Worm (Caenorhabditis elegans) whole organism, L4/young adult: ENCODE data around the gene asb-2.

Experiments used
- W03F9.2 ChIP-seq: fragments of 150-350 bp; optimal IDR thresholded peaks from 2 replicates; lab custom pipeline; 2014; ENCODE audit warnings: missing biosample characterization, missing genetic modification characterization
- dao-5 ChIP-seq: sonication (generic microtip); optimal IDR thresholded peaks from 2 replicates; lab custom pipeline; 2016; ENCODE audit warnings: missing genotype, missing genetic modification characterization, moderate library complexity, missing compliant biosample characterization
- him-1 ChIP-seq: sonication (generic microtip); optimal IDR thresholded peaks from 2 replicates; lab custom pipeline; 2016; ENCODE audit warnings: missing genotype, missing genetic modification reagents, missing genetic modification characterization, missing compliant biosample characterization

The asb-2 gene

DNA sequence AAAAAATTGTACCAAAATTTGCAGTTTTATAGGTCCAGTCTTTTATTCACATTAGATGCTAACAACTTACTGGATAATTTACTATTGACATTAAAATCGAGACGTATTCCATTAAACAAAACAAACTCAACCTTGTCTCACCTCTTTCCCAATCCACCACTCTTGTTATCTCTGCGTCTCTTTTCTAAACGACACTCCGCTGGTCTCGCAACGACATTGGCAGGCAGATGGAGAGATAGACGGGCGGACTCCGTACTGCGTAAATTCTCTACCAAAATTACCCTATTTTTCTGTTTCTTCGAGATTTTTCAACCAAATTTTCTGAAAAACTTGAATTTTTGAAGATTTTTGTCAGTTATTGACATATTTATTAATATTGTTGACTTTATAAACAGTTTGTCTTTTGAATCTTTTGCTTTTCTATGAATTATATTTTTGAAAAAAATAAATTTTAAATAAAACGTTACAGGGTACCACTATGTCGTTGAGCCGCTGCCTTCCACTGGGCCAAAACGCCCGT, at the start of gene asb-2:
Gene asb-2 (plus strand): TSS at position 470 of the 520 bp plus-strand sequence.
- peak; percentile 82 for TF ChIP-seq W03F9.2 (tag; lab: Kevin White, UChicago)
- no peak for TF ChIP-seq dao-5 (tag; lab: Kevin White, UChicago)
- TF ChIP-seq him-1 (tag; lab: Kevin White, UChicago) = peak; percentile 39

DNA sequence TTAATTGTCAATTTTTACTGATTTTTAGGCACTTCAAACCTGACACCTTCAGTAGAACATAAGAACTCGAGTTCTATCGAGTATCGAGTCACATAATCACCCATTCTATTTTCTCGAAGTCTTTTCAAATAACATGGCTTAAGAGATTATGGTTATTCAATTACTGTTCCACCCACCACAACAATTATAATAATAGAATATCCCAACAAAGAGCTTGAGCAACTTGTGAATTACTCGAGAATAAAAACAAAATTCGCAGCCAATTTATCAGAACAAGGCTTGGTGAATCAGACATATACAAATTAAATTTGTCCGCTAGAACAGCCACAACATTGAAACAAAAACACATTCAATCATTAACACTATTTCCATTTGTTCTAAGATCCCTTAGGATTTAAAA, 45.3 kb upstream of the asb-2 start:
- TF ChIP-seq him-1 (tag; lab: Kevin White, UChicago) = no peak

DNA sequence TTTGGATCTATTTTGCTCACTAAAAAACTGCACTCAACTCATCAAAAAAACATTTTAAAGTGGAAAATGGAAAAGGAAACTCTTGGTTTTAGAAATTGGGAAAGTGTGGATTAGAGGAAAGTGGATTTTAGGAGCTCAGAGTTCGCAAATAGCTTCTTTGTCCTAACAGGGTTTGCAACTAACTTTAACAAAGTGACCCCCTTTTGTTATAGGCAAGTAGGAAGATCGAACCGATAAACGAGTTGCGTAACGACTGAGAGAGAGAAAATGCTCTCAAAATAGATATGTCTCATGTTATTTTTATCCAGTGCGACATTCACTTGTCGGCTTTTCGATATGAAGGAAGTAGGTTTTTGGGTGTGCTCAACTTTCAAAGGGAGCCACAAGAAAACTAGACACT, 43.1 kb upstream of the asb-2 start:
- TF ChIP-seq him-1 (tag; lab: Kevin White, UChicago) = no peak
- TF ChIP-seq W03F9.2 (tag; lab: Kevin White, UChicago) = no peak
- TF ChIP-seq dao-5 (tag; lab: Kevin White, UChicago) = no peak

DNA sequence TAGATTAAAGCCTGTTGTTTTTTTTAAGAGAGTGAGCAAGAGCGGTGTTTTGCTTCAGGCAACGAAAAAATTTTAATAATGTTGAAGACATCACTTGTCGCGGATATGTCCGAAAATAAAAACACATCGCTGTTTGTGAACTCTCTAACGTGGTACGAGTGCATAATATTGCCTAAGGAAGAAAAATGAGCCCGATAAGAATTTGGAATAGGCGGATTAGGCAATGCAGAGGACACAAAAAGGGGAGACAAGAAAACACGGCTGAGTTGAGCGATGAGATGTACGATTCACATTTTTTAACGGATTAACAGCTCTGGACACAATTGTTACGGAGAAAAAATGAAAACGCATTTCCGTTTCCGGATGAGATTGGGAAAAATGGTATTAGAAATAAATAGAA, 42.2 kb upstream of the asb-2 start:
- no peak for TF ChIP-seq him-1 (tag; lab: Kevin White, UChicago)
- TF ChIP-seq dao-5 (tag; lab: Kevin White, UChicago) = no peak
- TF ChIP-seq W03F9.2 (tag; lab: Kevin White, UChicago) = no peak

DNA sequence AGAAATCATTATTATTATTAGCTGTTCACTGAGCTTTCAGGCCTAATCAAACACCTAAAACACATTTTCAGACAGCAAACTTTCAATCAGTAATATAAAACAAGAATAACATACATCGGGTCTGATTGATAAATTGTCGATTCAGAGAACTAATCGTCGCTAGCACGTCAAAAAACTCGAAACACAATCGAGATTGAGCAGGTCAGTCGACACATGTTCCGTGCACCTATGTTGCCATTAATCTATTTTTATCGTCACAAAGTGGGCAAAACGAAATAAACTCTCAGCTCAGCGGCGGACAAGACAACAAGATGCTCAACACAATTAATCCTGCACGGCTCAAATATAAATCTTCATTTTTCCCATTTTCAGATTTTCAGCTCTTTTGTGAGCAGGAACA, 40.2 kb upstream of the asb-2 start:
- TF ChIP-seq W03F9.2 (tag; lab: Kevin White, UChicago) = no peak
- TF ChIP-seq him-1 (tag; lab: Kevin White, UChicago) = no peak
- no peak for TF ChIP-seq dao-5 (tag; lab: Kevin White, UChicago)

DNA sequence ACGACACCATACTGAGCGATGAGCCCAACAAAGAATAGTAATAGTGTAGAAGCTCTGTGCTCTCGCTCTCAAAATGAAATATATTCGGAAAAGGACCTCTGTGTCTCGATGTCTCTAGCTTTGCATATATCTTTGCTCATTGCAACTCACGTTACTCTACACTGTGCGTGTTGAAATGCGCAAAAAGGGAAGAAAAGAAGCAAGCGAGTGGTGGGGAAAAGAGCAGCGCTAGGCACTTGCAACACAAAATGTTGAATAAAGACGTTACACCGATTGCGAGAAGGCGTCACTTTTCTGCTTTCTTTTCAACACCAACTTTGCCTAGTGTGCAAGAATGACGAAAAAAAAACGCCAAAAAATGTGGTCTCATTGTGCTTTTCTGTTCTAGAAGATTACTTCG, 35.0 kb upstream of the asb-2 start:
- TF ChIP-seq W03F9.2 (tag; lab: Kevin White, UChicago) (no peak), him-1 (tag; lab: Kevin White, UChicago) (no peak), dao-5 (tag; lab: Kevin White, UChicago) (no peak)

DNA sequence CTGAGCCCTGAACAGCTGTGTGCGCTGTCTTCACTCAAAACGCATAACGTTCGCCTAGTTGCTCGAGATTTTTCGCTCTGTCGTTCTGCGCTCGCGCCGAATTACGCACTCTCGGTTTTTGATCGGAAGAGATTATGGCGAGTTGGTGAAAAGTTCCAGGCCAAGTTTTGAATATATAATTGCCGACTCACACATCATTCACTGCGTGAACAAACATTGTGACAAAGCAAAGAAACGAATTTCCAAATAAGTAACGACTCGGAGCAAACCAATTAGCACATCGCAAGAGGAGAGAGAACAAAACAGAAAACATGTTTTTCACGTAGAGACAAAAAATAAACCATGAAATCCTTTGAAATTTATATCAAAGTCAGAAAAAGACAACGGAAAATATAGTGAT, 34.2 kb upstream of the asb-2 start:
- TF ChIP-seq him-1 (tag; lab: Kevin White, UChicago) = no peak
- TF ChIP-seq W03F9.2 (tag; lab: Kevin White, UChicago) = no peak
- no peak for TF ChIP-seq dao-5 (tag; lab: Kevin White, UChicago)

DNA sequence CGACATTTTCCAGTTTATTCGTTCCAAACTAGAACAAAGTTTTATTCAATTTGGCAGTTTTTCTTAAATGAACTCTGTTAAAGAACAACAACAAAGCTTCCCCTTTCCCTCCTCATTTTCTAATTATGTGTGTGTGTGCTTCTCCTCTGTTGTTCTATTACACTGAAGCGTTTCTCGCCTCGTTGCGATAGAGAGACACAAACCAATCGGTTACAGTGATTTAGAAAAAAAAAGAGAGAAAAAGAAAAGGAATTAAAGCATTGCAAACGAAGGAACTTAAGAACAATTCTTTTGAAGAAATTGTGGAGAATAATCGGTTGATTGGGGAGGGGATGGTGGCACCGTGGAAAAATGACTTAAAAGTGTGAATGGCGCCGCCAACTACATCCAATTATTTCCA, 32.0 kb upstream of the asb-2 start, which contains the start of gene cest-26:
Gene cest-26 (minus strand): TSS at position 101 of the 400 bp plus-strand sequence.
- TF ChIP-seq W03F9.2 (tag; lab: Kevin White, UChicago) (no peak), him-1 (tag; lab: Kevin White, UChicago) (no peak), dao-5 (tag; lab: Kevin White, UChicago) (no peak)

DNA sequence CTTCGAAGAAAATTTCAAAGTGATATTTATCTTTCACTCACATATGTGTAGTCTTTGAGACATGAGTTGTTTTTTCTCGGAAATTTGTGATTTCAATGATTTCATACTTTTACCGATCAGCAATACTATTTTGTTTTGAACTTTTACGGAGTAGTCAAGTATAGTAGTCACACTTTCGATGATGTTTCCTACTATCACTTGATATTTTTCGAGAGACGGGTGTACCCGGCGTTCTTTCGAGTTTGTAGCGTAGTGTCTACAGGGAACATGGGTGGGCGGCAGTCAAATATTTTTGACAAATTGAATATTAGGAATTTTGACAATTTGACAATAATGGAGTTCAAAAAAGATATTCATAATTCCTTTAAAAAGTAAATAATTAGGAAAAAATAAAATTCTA, 30.7 kb upstream of the asb-2 start:
- no peak for TF ChIP-seq dao-5 (tag; lab: Kevin White, UChicago)
- no peak for TF ChIP-seq W03F9.2 (tag; lab: Kevin White, UChicago)
- TF ChIP-seq him-1 (tag; lab: Kevin White, UChicago) = no peak

DNA sequence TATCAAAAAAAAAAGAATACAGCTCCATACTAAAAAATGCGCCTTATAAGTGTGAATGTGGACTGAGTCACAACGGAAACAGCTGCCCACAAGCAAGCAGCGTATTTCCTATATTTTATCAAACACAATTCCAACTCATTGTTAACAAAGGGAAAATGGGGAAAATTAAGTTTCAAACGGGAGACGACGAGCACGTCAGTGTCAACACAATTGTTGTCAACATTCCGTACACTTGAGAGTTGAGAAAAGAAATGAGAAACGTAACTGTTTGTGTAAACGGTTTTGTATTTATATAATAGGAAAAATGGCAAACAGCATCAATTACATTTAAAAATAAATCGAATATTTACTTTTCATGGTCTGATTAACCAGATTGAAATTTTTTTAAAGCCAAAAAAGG, 29.9 kb upstream of the asb-2 start:
- TF ChIP-seq dao-5 (tag; lab: Kevin White, UChicago) = no peak
- TF ChIP-seq W03F9.2 (tag; lab: Kevin White, UChicago) = no peak
- no peak for TF ChIP-seq him-1 (tag; lab: Kevin White, UChicago)

DNA sequence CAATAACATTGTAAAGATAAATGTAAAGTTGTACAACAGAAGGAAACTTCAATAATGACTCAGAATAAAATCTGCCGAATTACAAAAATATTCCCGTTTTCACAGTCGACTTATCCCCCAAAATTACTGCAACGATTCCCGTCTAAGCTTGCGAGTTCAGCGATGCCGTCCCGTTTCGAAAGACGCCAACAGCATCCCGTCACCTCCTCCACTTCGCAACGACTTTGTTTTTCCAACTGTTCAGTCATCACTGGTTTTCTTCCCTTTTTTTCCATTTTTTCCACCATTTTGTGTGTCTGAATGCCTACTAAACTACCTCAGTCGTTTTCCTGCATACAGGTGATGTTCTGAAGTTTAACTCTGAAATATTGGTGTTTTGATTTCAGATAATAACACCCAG, 28.9 kb upstream of the asb-2 start, which contains the start of gene F15A8.1:
Gene F15A8.1 (plus strand): TSS at position 301 of the 400 bp plus-strand sequence.
- TF ChIP-seq W03F9.2 (tag; lab: Kevin White, UChicago) (no peak), him-1 (tag; lab: Kevin White, UChicago) (no peak), dao-5 (tag; lab: Kevin White, UChicago) (no peak)

DNA sequence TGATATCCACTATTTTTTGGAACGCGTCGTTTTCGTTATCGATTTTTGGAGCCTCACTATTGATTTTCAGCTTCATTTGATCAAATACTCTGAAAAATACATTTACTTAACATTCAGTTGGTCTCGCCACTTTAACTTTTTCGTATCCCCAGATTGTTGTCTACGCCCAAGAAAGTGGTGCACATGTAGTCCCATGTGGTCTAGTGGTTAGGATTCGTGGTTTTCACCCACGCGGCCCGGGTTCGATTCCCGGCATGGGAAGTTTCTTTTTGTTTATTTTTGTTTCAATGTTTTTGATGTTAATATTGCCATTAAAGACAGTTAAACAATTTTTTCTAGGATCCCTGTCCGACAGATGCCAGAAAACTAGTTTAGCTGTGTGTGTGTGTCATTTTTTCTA, 25.5 kb upstream of the asb-2 start:
- TF ChIP-seq dao-5 (tag; lab: Kevin White, UChicago) = peak; percentile 44
- peak; percentile 34 for TF ChIP-seq him-1 (tag; lab: Kevin White, UChicago)
- TF ChIP-seq W03F9.2 (tag; lab: Kevin White, UChicago) = peak; percentile 16

DNA sequence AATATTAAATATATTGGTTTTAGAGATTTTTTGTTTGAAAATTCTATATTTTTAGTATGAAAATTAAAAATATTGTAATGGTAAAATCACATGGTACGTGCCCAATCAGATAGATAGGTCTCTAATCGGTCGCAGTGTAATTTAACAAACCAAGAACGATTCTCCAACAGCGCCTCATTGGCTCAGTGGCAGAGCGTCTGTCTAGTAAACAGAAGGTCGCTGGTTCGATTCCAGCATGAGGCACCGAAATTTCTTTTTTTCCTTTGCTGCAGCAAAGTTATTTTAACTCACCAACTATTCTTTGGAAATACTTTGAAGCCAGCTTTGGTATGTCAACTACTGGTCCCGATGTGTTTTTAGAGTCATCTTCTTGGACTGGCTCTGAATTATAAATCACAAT, 24.7 kb upstream of the asb-2 start:
- TF ChIP-seq him-1 (tag; lab: Kevin White, UChicago) (no peak), dao-5 (tag; lab: Kevin White, UChicago) (peak; percentile 49), W03F9.2 (tag; lab: Kevin White, UChicago) (no peak)

DNA sequence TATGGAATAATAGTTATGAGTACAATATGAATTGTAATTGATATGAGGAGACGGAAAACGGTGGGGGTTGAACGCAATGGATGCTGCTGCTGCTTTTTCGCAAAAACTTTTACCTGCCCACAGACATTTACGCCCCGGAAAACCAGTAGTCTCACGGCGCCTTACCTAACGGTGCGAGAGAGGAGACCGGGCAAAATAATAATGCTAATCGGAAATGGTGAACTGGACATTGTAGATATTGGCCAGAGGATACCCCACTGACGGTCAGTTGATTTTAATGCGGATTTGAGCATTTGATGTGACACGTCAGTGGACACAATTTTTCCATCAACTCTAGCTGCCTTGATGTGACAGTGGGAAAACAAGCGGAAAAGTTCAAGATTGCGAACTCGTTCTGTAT, 21.3 kb upstream of the asb-2 start, which contains the start of gene mltn-13:
Gene mltn-13 (minus strand): TSS at position 101 of the 400 bp plus-strand sequence.
- TF ChIP-seq W03F9.2 (tag; lab: Kevin White, UChicago) (no peak), him-1 (tag; lab: Kevin White, UChicago) (no peak), dao-5 (tag; lab: Kevin White, UChicago) (no peak)
